Fruit fly (Drosophila melanogaster) S2 (cell line): ENCODE data around the gene Sbf.

Experiments
- CG8478 ChIP-seq: fragments of >200 bp; optimal IDR thresholded peaks from 2 replicates; lab custom pipeline; 2018
- CTCF ChIP-seq, 2 experiments: fragments of >200 bp; optimal IDR thresholded peaks; 2 replicates each; lab custom pipeline; 2018

dm6 chr3R:11810831-11811484 is 14.2 kb upstream of the Sbf start:
- no peak for TF ChIP-seq CG8478 (lab: Kevin White, UChicago)
- TF ChIP-seq CTCF (optimal IDR thresholded peaks at IDR 0.05; lab: Kevin White, UChicago): no peak
